Worm (Caenorhabditis elegans) whole organism, mixed stage, embryonic: ENCODE measurements around the gene wdr-31.

Source experiments
- M03D4.4 ChIP-seq: sonication (generic microtip); optimal IDR thresholded peaks from 2 replicates; lab custom pipeline; 2017; ENCODE audit warnings: mild to moderate bottlenecking, missing genetic modification characterization, missing compliant biosample characterization
- bed-3 ChIP-seq: fragments of 200-800 bp; sonication (Bioruptor generic); optimal IDR thresholded peaks from 3 replicates; lab custom pipeline; 2018; ENCODE audit warnings: mild to moderate bottlenecking, missing genetic modification characterization, moderate library complexity, missing compliant biosample characterization
- blmp-1 ChIP-seq: fragments of 150-350 bp; optimal IDR thresholded peaks from 2 replicates; lab custom pipeline; 2014; ENCODE audit warnings: missing biosample characterization, missing genetic modification characterization
- ceh-39 ChIP-seq: fragments of 150-350 bp; optimal IDR thresholded peaks from 2 replicates; lab custom pipeline; 2014; ENCODE audit warnings: missing biosample characterization, missing genetic modification characterization
- ceh-83 ChIP-seq: fragments of 200-800 bp; sonication (Bioruptor generic); optimal IDR thresholded peaks from 2 replicates; lab custom pipeline; 2018; ENCODE audit warnings: mild to moderate bottlenecking, missing genetic modification characterization, missing compliant biosample characterization
- ces-1 ChIP-seq: fragments of 150-350 bp; optimal IDR thresholded peaks from 2 replicates; lab custom pipeline; 2014; ENCODE audit warnings: missing biosample characterization, missing genetic modification reagents, missing genetic modification characterization
- cnd-1 ChIP-seq: fragments of 200-800 bp; sonication (Bioruptor generic); optimal IDR thresholded peaks from 2 replicates; lab custom pipeline; 2018; ENCODE audit warnings: mild to moderate bottlenecking, missing genetic modification characterization, missing compliant biosample characterization
- drap-1 ChIP-seq: fragments of 200-800 bp; sonication (Bioruptor generic); optimal IDR thresholded peaks from 3 replicates; lab custom pipeline; 2018; ENCODE audit warnings: mild to moderate bottlenecking, missing genetic modification characterization, missing compliant biosample characterization
- elt-1 ChIP-seq: sonication (generic microtip); optimal IDR thresholded peaks from 2 replicates; lab custom pipeline; 2017; ENCODE audit warnings: missing genetic modification characterization, mild to moderate bottlenecking, missing compliant biosample characterization, antibody characterized with exemption, moderate library complexity, borderline replicate concordance; ENCODE audit not compliant: insufficient read depth
- elt-3 ChIP-seq: fragments of 150-350 bp; optimal IDR thresholded peaks from 2 replicates; lab custom pipeline; 2014; ENCODE audit warnings: missing biosample characterization, missing genetic modification characterization
- flh-1 ChIP-seq: fragments of 200-800 bp; sonication (Bioruptor generic); optimal IDR thresholded peaks from 2 replicates; lab custom pipeline; 2018; ENCODE audit warnings: mild to moderate bottlenecking, missing genetic modification characterization, moderate library complexity, missing compliant biosample characterization
- ham-2 ChIP-seq: fragments of 200-800 bp; sonication (Bioruptor generic); optimal IDR thresholded peaks from 2 replicates; lab custom pipeline; 2018; ENCODE audit warnings: mild to moderate bottlenecking, missing genetic modification characterization, missing compliant biosample characterization
- hlh-1 ChIP-seq: fragments of 150-350 bp; optimal IDR thresholded peaks from 2 replicates; lab custom pipeline; 2014; ENCODE audit warnings: missing biosample characterization, missing genetic modification reagents, missing genetic modification characterization
- lin-13 ChIP-seq: fragments of 150-350 bp; optimal IDR thresholded peaks from 2 replicates; lab custom pipeline; 2014; ENCODE audit warnings: missing biosample characterization, missing genetic modification characterization
- lin-32 ChIP-seq: fragments of 200-800 bp; sonication (Bioruptor generic); optimal IDR thresholded peaks from 2 replicates; lab custom pipeline; 2018; ENCODE audit warnings: mild to moderate bottlenecking, missing genetic modification characterization, missing compliant biosample characterization
- mep-1 ChIP-seq: fragments of 150-350 bp; optimal IDR thresholded peaks from 2 replicates; lab custom pipeline; 2017; ENCODE audit warnings: missing biosample characterization, missing genetic modification reagents, missing genetic modification characterization, inconsistent platforms
- mls-2 ChIP-seq: sonication (generic microtip); optimal IDR thresholded peaks from 2 replicates; lab custom pipeline; 2016; ENCODE audit warnings: mild to moderate bottlenecking, missing genetic modification characterization, moderate library complexity, missing compliant biosample characterization
- nhr-12 ChIP-seq: fragments of 150-350 bp; optimal IDR thresholded peaks from 2 replicates; lab custom pipeline; 2014; ENCODE audit warnings: missing biosample characterization, missing genetic modification characterization
- nhr-2 ChIP-seq: fragments of 150-350 bp; optimal IDR thresholded peaks from 2 replicates; lab custom pipeline; 2014; ENCODE audit warnings: missing biosample characterization, missing genetic modification characterization
- nhr-237 ChIP-seq: fragments of 150-350 bp; optimal IDR thresholded peaks from 2 replicates; lab custom pipeline; 2014; ENCODE audit warnings: missing biosample characterization, missing genetic modification characterization
- nhr-76 ChIP-seq: sonication (generic microtip); optimal IDR thresholded peaks from 2 replicates; lab custom pipeline; 2017; ENCODE audit warnings: missing biosample characterization, missing genetic modification characterization
- sem-2 ChIP-seq: fragments of 200-800 bp; sonication (Bioruptor generic); optimal IDR thresholded peaks from 2 replicates; lab custom pipeline; 2018; ENCODE audit warnings: mild to moderate bottlenecking, missing genetic modification characterization, missing compliant biosample characterization
- snpc-4 ChIP-seq: fragments of 150-350 bp; optimal IDR thresholded peaks from 2 replicates; lab custom pipeline; 2014; ENCODE audit warnings: missing biosample characterization, missing genetic modification characterization
- tbx-8 ChIP-seq: fragments of 200-800 bp; sonication (Bioruptor generic); optimal IDR thresholded peaks from 2 replicates; lab custom pipeline; 2018; ENCODE audit warnings: mild to moderate bottlenecking, missing genetic modification characterization, moderate library complexity, missing compliant biosample characterization
- unc-120 ChIP-seq: sonication (generic microtip); optimal IDR thresholded peaks from 2 replicates; lab custom pipeline; 2017; ENCODE audit warnings: missing genetic modification characterization, missing compliant biosample characterization; ENCODE audit not compliant: poor library complexity, severe bottlenecking
- unc-39 ChIP-seq: fragments of 150-350 bp; optimal IDR thresholded peaks from 2 replicates; lab custom pipeline; 2014; ENCODE audit warnings: missing biosample characterization, missing genetic modification characterization
- unc-62 ChIP-seq: fragments of 150-350 bp; optimal IDR thresholded peaks from 2 replicates; lab custom pipeline; 2014; ENCODE audit warnings: missing biosample characterization, missing genetic modification reagents, missing genetic modification characterization
- zip-8 ChIP-seq: fragments of 150-350 bp; optimal IDR thresholded peaks from 2 replicates; lab custom pipeline; 2014; ENCODE audit warnings: missing biosample characterization, missing genetic modification characterization
- ztf-11 ChIP-seq: fragments of 150-350 bp; optimal IDR thresholded peaks from 2 replicates; lab custom pipeline; 2014; ENCODE audit warnings: missing biosample characterization, missing genetic modification characterization

wdr-31 gene

DNA sequence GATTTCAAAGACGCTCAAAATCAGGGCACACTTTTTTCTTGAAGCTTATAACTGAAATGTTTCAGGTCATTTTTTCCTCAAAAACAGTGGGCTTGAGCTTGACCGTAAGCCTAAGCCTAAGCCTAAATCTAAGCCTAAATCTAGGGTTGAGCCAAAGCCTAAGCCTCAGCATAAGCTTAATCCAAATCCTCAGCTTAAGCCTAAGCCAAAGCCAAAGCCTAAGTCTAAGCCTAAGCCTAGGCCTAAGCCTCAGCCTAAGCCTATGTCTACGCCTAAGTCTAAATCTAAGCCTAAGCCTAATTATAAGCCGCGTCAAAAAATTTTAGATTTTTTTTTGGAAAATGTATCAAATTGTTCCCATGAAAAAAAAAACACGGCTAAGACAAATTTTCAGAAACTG lies 826 bp downstream of the wdr-31 start:
- TF ChIP-seq blmp-1 (no peak), unc-62 (no peak), nhr-237 (no peak), unc-39 (tag; lab: Kevin White, UChicago) (no peak), hlh-1 (tag; lab: Kevin White, UChicago) (no peak), bed-3 (GFP tag; lab: Kevin White, UChicago) (no peak), nhr-76 (tag; lab: Kevin White, UChicago) (no peak), mep-1 (no peak), ceh-83 (GFP tag; lab: Kevin White, UChicago) (no peak), unc-120 (tag; lab: Kevin White, UChicago) (no peak), lin-32 (GFP tag; lab: Kevin White, UChicago) (no peak)
- TF ChIP-seq, all 35 proteins: peak for 0

DNA sequence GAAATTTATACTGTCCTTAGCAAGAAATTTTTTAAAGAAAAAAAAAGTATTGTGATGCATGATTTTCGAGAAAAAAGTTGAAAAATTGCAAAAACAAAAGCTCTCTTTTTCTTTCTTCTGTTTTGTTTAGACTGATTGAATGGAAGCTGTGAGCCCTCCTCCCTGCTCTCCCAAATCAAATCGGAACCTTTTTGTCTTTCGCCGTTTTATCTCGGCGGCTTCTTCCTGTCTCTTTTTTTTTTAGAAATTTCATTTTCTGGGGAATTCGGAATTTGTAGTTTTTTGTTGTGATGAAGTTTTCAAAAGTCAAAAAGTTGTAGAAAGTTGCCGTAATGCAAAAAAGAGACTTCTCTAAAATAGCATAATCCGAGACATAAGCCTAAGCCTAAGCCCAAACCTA lies 4.4 kb downstream of the wdr-31 start:
- no peak for TF ChIP-seq mep-1
- TF ChIP-seq ceh-83 (GFP tag; lab: Kevin White, UChicago) = no peak
- no peak for TF ChIP-seq snpc-4 (tag; lab: Kevin White, UChicago)
- no peak for TF ChIP-seq bed-3 (GFP tag; lab: Kevin White, UChicago)
- peak; percentile 28 for TF ChIP-seq ces-1

- TF ChIP-seq unc-62 (peak; percentile 63), hlh-1 (tag; lab: Kevin White, UChicago) (peak; percentile 37), unc-120 (tag; lab: Kevin White, UChicago) (peak; percentile 54), mls-2 (tag; lab: Kevin White, UChicago) (no peak)
- TF ChIP-seq, all 35 proteins: peak for 3
These were observed 8.3 kb downstream of the wdr-31 start for ce11 chrII:2726774-2727173.

DNA sequence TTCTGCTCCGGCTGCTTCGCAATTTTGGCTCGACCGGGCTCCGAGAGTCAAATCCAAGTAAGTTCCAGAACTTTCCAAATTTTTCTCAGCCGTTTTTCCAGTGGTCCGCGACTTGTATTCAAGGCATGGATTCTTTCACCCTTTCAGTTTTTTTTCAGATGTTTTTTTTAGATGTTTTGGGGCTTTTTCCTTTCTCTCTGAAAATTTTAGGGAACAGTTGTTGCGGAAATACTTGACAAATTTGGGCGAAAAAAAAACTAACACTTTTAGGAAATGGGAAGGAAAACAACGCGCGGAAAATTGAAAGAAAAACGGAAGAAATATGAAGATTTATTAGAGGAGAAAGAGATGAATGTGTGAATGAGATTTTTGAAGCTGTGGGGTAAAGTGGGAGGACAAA lies 9.5 kb downstream of the wdr-31 start, which contains the start of the genes T05A8.11 and nep-2:
T05A8.11 (minus strand) TSS at position 101 of the 400 bp plus-strand sequence.
nep-2 (minus strand) TSS at position 192 of the 400 bp plus-strand sequence.
- TF ChIP-seq mep-1 = no peak
- TF ChIP-seq sem-2 (GFP tag; lab: Kevin White, UChicago) = no peak
- TF ChIP-seq ceh-39 (tag; lab: Kevin White, UChicago) = no peak
- no peak for TF ChIP-seq ham-2 (GFP tag; lab: Kevin White, UChicago)
- TF ChIP-seq nhr-12 = no peak
- TF ChIP-seq nhr-237 = no peak
- TF ChIP-seq nhr-2 (tag; lab: Kevin White, UChicago) = no peak
- no peak for TF ChIP-seq unc-39 (tag; lab: Kevin White, UChicago)
- TF ChIP-seq flh-1 (GFP tag; lab: Kevin White, UChicago) = no peak
- no peak for TF ChIP-seq ztf-11 (tag; lab: Kevin White, UChicago)
- no peak for TF ChIP-seq bed-3 (GFP tag; lab: Kevin White, UChicago)
- no peak for TF ChIP-seq mls-2 (tag; lab: Kevin White, UChicago)
- TF ChIP-seq zip-8 (tag; lab: Kevin White, UChicago) = no peak
- TF ChIP-seq cnd-1 (tag; lab: Kevin White, UChicago) = no peak
- TF ChIP-seq M03D4.4 = no peak
- no peak for TF ChIP-seq elt-3 (tag; lab: Kevin White, UChicago)
- no peak for TF ChIP-seq drap-1
- TF ChIP-seq tbx-8 (GFP tag; lab: Kevin White, UChicago) = no peak
- TF ChIP-seq, all 35 proteins: peak for 0

DNA sequence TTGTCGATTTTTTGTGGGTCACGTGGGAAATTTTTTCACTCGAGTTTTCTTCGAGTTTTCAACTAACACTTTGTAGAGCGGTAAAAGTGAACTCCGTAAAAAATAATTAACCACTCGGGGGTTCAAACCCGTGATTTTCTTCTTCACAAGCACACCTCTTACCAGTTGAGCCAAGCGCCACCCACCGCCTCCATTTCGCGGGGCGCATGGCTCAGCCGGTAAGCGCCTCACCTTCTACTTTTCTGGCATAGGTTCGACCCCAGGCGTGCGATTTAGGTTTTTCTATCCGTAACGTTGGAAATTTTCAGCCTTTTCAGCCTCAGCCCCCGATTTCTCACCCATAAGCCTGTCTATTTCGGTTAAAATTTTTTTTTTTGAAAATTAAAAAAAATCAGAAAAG lies 13.1 kb downstream of the wdr-31 start:
- TF ChIP-seq sem-2 (GFP tag; lab: Kevin White, UChicago) (no peak), nhr-76 (tag; lab: Kevin White, UChicago) (no peak), lin-13 (no peak), snpc-4 (tag; lab: Kevin White, UChicago) (no peak), elt-1 (tag; lab: Kevin White, UChicago) (no peak), hlh-1 (tag; lab: Kevin White, UChicago) (no peak), nhr-12 (no peak), elt-3 (tag; lab: Kevin White, UChicago) (no peak), tbx-8 (GFP tag; lab: Kevin White, UChicago) (no peak), M03D4.4 (no peak)

DNA sequence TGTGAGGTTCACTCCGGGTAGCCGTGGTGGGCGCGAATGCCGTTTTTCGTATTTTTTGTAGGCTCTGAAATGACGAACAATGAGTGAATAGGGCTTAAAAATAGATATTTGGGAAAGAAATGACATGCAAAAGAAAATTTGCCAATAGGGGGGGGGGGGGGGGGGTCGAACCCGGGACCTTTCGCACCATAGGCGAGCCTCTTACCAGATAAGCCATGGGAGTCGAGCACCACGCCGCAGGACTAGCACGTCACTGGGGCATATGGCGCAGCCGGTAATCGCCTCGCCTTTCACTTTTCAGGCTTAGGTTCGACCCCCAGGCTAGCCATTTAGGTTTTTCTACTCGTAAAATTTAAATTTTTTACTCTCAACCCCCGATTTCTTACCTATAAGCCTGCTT lies 15.9 kb downstream of the wdr-31 start:
- TF ChIP-seq hlh-1 (tag; lab: Kevin White, UChicago) (no peak), mep-1 (no peak), lin-13 (no peak), unc-62 (no peak), M03D4.4 (no peak), ceh-83 (GFP tag; lab: Kevin White, UChicago) (no peak)
